Fruit fly (Drosophila melanogaster) whole organism, embryonic: ENCODE data around the gene CG33298.

ENCODE experiments used
- Abd-B ChIP-seq: fragments of 200-800 bp; sonication (Bioruptor generic); optimal IDR thresholded peaks from 2 replicates; lab custom pipeline; 2018; ENCODE audit warnings: missing biosample characterization, mild to moderate bottlenecking, missing genetic modification characterization, moderate library complexity
- CG10543 ChIP-seq: fragments of 200-800 bp; sonication (Bioruptor generic); optimal IDR thresholded peaks from 3 replicates; lab custom pipeline; 2017; ENCODE audit warnings: missing biosample characterization, mild to moderate bottlenecking, missing genetic modification characterization, moderate library complexity
- CG11560 ChIP-seq: fragments of 200-800 bp; sonication (Bioruptor generic); IDR thresholded peaks from 3 replicates; pipeline ENCODE4 v1.3.6; 2022; ENCODE audit warnings: missing biosample characterization, missing genetic modification characterization
- CG1233 ChIP-seq: fragments of 200-800 bp; sonication (Bioruptor generic); optimal IDR thresholded peaks from 4 replicates; lab custom pipeline; 2018; ENCODE audit warnings: missing biosample characterization, mild to moderate bottlenecking, missing genetic modification characterization
- CG15601 ChIP-seq: fragments of 200-800 bp; sonication (Bioruptor generic); optimal IDR thresholded peaks from 3 replicates; lab custom pipeline; 2019; ENCODE audit warnings: missing biosample characterization, mild to moderate bottlenecking, missing genetic modification characterization, moderate library complexity
- CG16815 ChIP-seq: fragments of 200-800 bp; sonication (Bioruptor generic); optimal IDR thresholded peaks from 3 replicates; lab custom pipeline; 2017; ENCODE audit warnings: missing biosample characterization, mild to moderate bottlenecking, missing genetic modification characterization
- CG17568 ChIP-seq: fragments of 200-800 bp; sonication (Bioruptor generic); optimal IDR thresholded peaks from 2 replicates; lab custom pipeline; 2018; ENCODE audit warnings: missing biosample characterization, mild to moderate bottlenecking, missing genetic modification characterization, moderate library complexity
- CG17912 ChIP-seq: fragments of 200-800 bp; sonication (Bioruptor generic); optimal IDR thresholded peaks from 2 replicates; lab custom pipeline; 2018; ENCODE audit warnings: missing biosample characterization, mild to moderate bottlenecking, missing genetic modification characterization
- CG30020 ChIP-seq: fragments of 200-800 bp; optimal IDR thresholded peaks from 2 replicates; lab custom pipeline; 2019; ENCODE audit warnings: missing biosample characterization, mild to moderate bottlenecking, missing genetic modification characterization, moderate library complexity
- CG34224 ChIP-seq: fragments of 200-800 bp; sonication (Bioruptor generic); IDR thresholded peaks from 3 replicates; pipeline ENCODE4 v1.3.6; 2022; ENCODE audit warnings: missing biosample characterization, missing genetic modification characterization; ENCODE audit not compliant: partially characterized antibody
- CG4707 ChIP-seq: fragments of 200-800 bp; sonication (Bioruptor generic); optimal IDR thresholded peaks from 2 replicates; lab custom pipeline; 2018; ENCODE audit warnings: missing biosample characterization, mild to moderate bottlenecking, missing genetic modification characterization, moderate library complexity
- CG6765 ChIP-seq: fragments of 200-800 bp; sonication (Bioruptor generic); optimal IDR thresholded peaks from 3 replicates; lab custom pipeline; 2017; ENCODE audit warnings: missing biosample characterization, mild to moderate bottlenecking, missing genetic modification characterization
- CG6791 ChIP-seq: fragments of 200-800 bp; sonication (Bioruptor generic); IDR thresholded peaks from 3 replicates; pipeline ENCODE4 v1.3.6; 2022; ENCODE audit warnings: missing biosample characterization, missing genetic modification characterization; ENCODE audit not compliant: partially characterized antibody
- CG7987 ChIP-seq: fragments of 200-800 bp; sonication (Bioruptor generic); optimal IDR thresholded peaks from 2 replicates; lab custom pipeline; 2018; ENCODE audit warnings: missing biosample characterization, mild to moderate bottlenecking, missing genetic modification characterization, moderate library complexity
- CG9817 ChIP-seq: fragments of 200-800 bp; sonication (Bioruptor generic); optimal IDR thresholded peaks from 2 replicates; lab custom pipeline; 2018; ENCODE audit warnings: missing biosample characterization, mild to moderate bottlenecking, missing genetic modification characterization, moderate library complexity
- Camta ChIP-seq: fragments of 200-800 bp; sonication (Bioruptor generic); optimal IDR thresholded peaks from 2 replicates; lab custom pipeline; 2016; ENCODE audit warnings: missing biosample characterization, missing genetic modification characterization
- D19A ChIP-seq: fragments of 200-800 bp; optimal IDR thresholded peaks from 3 replicates; lab custom pipeline; 2019; ENCODE audit warnings: missing biosample characterization, mild to moderate bottlenecking, missing genetic modification characterization, moderate library complexity
- Dad ChIP-seq: fragments of 200-800 bp; sonication (Bioruptor generic); optimal IDR thresholded peaks from 3 replicates; lab custom pipeline; 2016; ENCODE audit warnings: missing biosample characterization, missing genetic modification characterization
- Eip74EF ChIP-seq, 2 experiments: fragments of 200-800 bp in 1 of 2; fragments of >200 bp in 1 of 2; sonication (Bioruptor generic) in 1 of 2; optimal IDR thresholded peaks; 2 replicates each; lab custom pipeline; 2017 to 2019; ENCODE audit warnings: missing biosample characterization in 2 of 2, missing genetic modification characterization in 2 of 2, mild to moderate bottlenecking in 1 of 2, moderate library complexity in 1 of 2
- Fer1 ChIP-seq: fragments of 200-800 bp; sonication (Bioruptor generic); optimal IDR thresholded peaks from 2 replicates; lab custom pipeline; 2017; ENCODE audit warnings: missing biosample characterization, mild to moderate bottlenecking, missing genetic modification characterization
- Kr ChIP-seq: fragments of 200-800 bp; sonication (Bioruptor generic); optimal IDR thresholded peaks from 2 replicates; lab custom pipeline; 2017; ENCODE audit warnings: missing biosample characterization, mild to moderate bottlenecking, missing genetic modification characterization
- Ssrp ChIP-seq: fragments of 200-800 bp; sonication (Bioruptor generic); optimal IDR thresholded peaks from 2 replicates; lab custom pipeline; 2018; ENCODE audit warnings: missing biosample characterization, mild to moderate bottlenecking, missing genetic modification characterization, moderate library complexity
- Taf1 ChIP-seq: fragments of 200-800 bp; sonication (Bioruptor generic); IDR thresholded peaks from 2 replicates; pipeline ENCODE4 v1.3.6; 2022; ENCODE audit warnings: missing biosample characterization, missing genetic modification characterization
- Trl ChIP-seq, 3 experiments: fragments of >200 bp in 2 of 3; fragments of 200-800 bp in 1 of 3; sonication (Bioruptor generic) in 1 of 3; optimal IDR thresholded peaks; 2 replicates in 1 of 3; 3 replicates in 2 of 3; lab custom pipeline; 2016 to 2017; ENCODE audit warnings: missing biosample characterization in 1 of 3, missing genetic modification characterization in 1 of 3
- YL-1 ChIP-seq: fragments of 200-800 bp; sonication (Bioruptor generic); optimal IDR thresholded peaks from 3 replicates; lab custom pipeline; 2017; ENCODE audit warnings: missing biosample characterization, mild to moderate bottlenecking, missing genetic modification characterization
- abd-A ChIP-seq: fragments of 200-800 bp; sonication (Bioruptor generic); optimal IDR thresholded peaks from 3 replicates; lab custom pipeline; 2019; ENCODE audit warnings: missing biosample characterization, mild to moderate bottlenecking, missing genetic modification characterization, moderate library complexity
- ac ChIP-seq: fragments of 200-800 bp; sonication (Bioruptor generic); optimal IDR thresholded peaks from 3 replicates; lab custom pipeline; 2017; ENCODE audit warnings: missing biosample characterization, mild to moderate bottlenecking, missing genetic modification characterization
- bcd ChIP-seq: fragments of 200-800 bp; sonication (Bioruptor generic); optimal IDR thresholded peaks from 2 replicates; lab custom pipeline; 2017; ENCODE audit warnings: missing biosample characterization, mild to moderate bottlenecking, missing genetic modification characterization
- bowl ChIP-seq: fragments of 200-800 bp; sonication (Bioruptor generic); IDR thresholded peaks from 2 replicates; pipeline ENCODE4 v1.3.6; 2022; ENCODE audit warnings: missing biosample characterization, missing genetic modification characterization
- cwo ChIP-seq: fragments of 200-800 bp; sonication (Bioruptor generic); optimal IDR thresholded peaks from 3 replicates; lab custom pipeline; 2017; ENCODE audit warnings: missing biosample characterization, missing genetic modification characterization, mild to moderate bottlenecking, moderate library complexity, missing genetic modification reagents
- da ChIP-seq: fragments of 200-800 bp; sonication (Bioruptor generic); optimal IDR thresholded peaks from 2 replicates; lab custom pipeline; 2016; ENCODE audit warnings: missing biosample characterization, missing genetic modification characterization
- dmrt11E ChIP-seq: fragments of 200-800 bp; sonication (Bioruptor generic); optimal IDR thresholded peaks from 3 replicates; lab custom pipeline; 2018; ENCODE audit warnings: missing biosample characterization, mild to moderate bottlenecking, missing genetic modification characterization, moderate library complexity
- dpn ChIP-seq, 2 experiments: fragments of 200-800 bp; sonication (Bioruptor generic); optimal IDR thresholded peaks; 3 replicates each; lab custom pipeline; 2016; ENCODE audit warnings: missing biosample characterization in 2 of 2, missing genetic modification characterization in 2 of 2
- emc ChIP-seq: fragments of 200-800 bp; sonication (Bioruptor generic); optimal IDR thresholded peaks from 2 replicates; lab custom pipeline; 2016; ENCODE audit warnings: missing biosample characterization, missing genetic modification characterization
- fd96Cb ChIP-seq: fragments of 200-800 bp; sonication (Bioruptor generic); optimal IDR thresholded peaks from 2 replicates; lab custom pipeline; 2018; ENCODE audit warnings: missing biosample characterization, mild to moderate bottlenecking, missing genetic modification characterization, moderate library complexity
- ftz-f1 ChIP-seq: fragments of 200-800 bp; sonication (Bioruptor generic); optimal IDR thresholded peaks from 2 replicates; lab custom pipeline; 2016; ENCODE audit warnings: missing biosample characterization, missing genetic modification characterization
- gcm ChIP-seq: fragments of 200-800 bp; sonication (Bioruptor generic); optimal IDR thresholded peaks from 2 replicates; lab custom pipeline; 2019; ENCODE audit warnings: missing biosample characterization, mild to moderate bottlenecking, missing genetic modification characterization, moderate library complexity
- grau ChIP-seq: fragments of 200-800 bp; optimal IDR thresholded peaks from 3 replicates; lab custom pipeline; 2019; ENCODE audit warnings: missing biosample characterization, mild to moderate bottlenecking, missing genetic modification characterization, moderate library complexity
- gsb-n ChIP-seq: fragments of 200-800 bp; sonication (Bioruptor generic); optimal IDR thresholded peaks from 3 replicates; lab custom pipeline; 2018; ENCODE audit warnings: missing biosample characterization, mild to moderate bottlenecking, missing genetic modification characterization
- klu ChIP-seq: fragments of 200-800 bp; sonication (Bioruptor generic); IDR thresholded peaks from 2 replicates; pipeline ENCODE4 v1.3.6; 2022; ENCODE audit warnings: missing biosample characterization, missing genetic modification characterization
- lab ChIP-seq: fragments of 200-800 bp; sonication (Bioruptor generic); optimal IDR thresholded peaks from 3 replicates; lab custom pipeline; 2017; ENCODE audit warnings: missing biosample characterization, missing genetic modification characterization, mild to moderate bottlenecking, moderate library complexity, missing genetic modification reagents
- org-1 ChIP-seq: fragments of 200-800 bp; sonication (Bioruptor generic); optimal IDR thresholded peaks from 2 replicates; lab custom pipeline; 2017; ENCODE audit warnings: missing biosample characterization, missing genetic modification characterization
- pho ChIP-seq: fragments of 200-800 bp; sonication (Bioruptor generic); optimal IDR thresholded peaks from 2 replicates; lab custom pipeline; 2016; ENCODE audit warnings: missing biosample characterization, missing genetic modification characterization
- salm ChIP-seq: fragments of 200-800 bp; sonication (Bioruptor generic); optimal IDR thresholded peaks from 2 replicates; lab custom pipeline; 2018; ENCODE audit warnings: missing biosample characterization, mild to moderate bottlenecking, missing genetic modification characterization
- sim ChIP-seq: fragments of 200-800 bp; sonication (Bioruptor generic); IDR thresholded peaks from 2 replicates; pipeline ENCODE4 v1.3.6; 2022; ENCODE audit warnings: missing biosample characterization, missing genetic modification characterization
- sisA ChIP-seq: fragments of 200-800 bp; sonication (Bioruptor generic); IDR thresholded peaks from 2 replicates; pipeline ENCODE4 v1.3.6; 2022; ENCODE audit warnings: missing biosample characterization, missing genetic modification characterization
- slp2 ChIP-seq: fragments of 200-800 bp; sonication (Bioruptor generic); optimal IDR thresholded peaks from 2 replicates; lab custom pipeline; 2016; ENCODE audit warnings: missing biosample characterization, missing genetic modification characterization
- toy ChIP-seq: fragments of 200-800 bp; sonication (Bioruptor generic); IDR thresholded peaks from 2 replicates; pipeline ENCODE4 v1.3.6; 2022; ENCODE audit warnings: missing biosample characterization, missing genetic modification characterization
- trh ChIP-seq: fragments of 200-800 bp; sonication (Bioruptor generic); optimal IDR thresholded peaks from 2 replicates; lab custom pipeline; 2016; ENCODE audit warnings: missing biosample characterization, missing genetic modification characterization
- wor ChIP-seq: fragments of 200-800 bp; sonication (Bioruptor generic); IDR thresholded peaks from 2 replicates; pipeline ENCODE4 v1.3.6; 2022; ENCODE audit warnings: missing biosample characterization, missing genetic modification characterization

Gene CG33298

dm6 chr2L:9490788-9491187 is 4.5 kb upstream of the CG33298 start (continued):
- TF ChIP-seq CG34224: no peak
- no peak for TF ChIP-seq CG15601 (tag; lab: Kevin White, UChicago)
- peak; percentile 40 for TF ChIP-seq cwo (GFP tag; lab: Kevin White, UChicago)
- TF ChIP-seq bowl (GFP tag; lab: Robert Waterston, UW): no peak
- no peak for TF ChIP-seq gcm (GFP tag; lab: Kevin White, UChicago)
- no peak; the same call in 1 of the 2 replicates for TF ChIP-seq sisA (GFP tag; lab: Robert Waterston, UW)
- TF ChIP-seq Dad (GFP tag; lab: Kevin White, UChicago): peak; percentile 12
- no peak for TF ChIP-seq CG4707 (GFP tag; lab: Kevin White, UChicago)
- no peak for TF ChIP-seq org-1 (GFP tag; lab: Kevin White, UChicago)
- TF ChIP-seq CG16815 (GFP tag; lab: Kevin White, UChicago): no peak
- TF ChIP-seq ac: no peak
- TF ChIP-seq CG10543 (GFP tag; lab: Kevin White, UChicago): no peak
- TF ChIP-seq YL-1: no peak
- TF ChIP-seq Fer1 (GFP tag; lab: Kevin White, UChicago): peak; percentile 85
- TF ChIP-seq CG6791 (GFP tag; lab: Robert Waterston, UW): no peak
- peak; percentile 87 for TF ChIP-seq CG6765 (GFP tag; lab: Kevin White, UChicago)
- no peak for TF ChIP-seq CG30020 (tag; lab: Kevin White, UChicago)
- peak; percentile 79 for TF ChIP-seq bcd (GFP tag; lab: Kevin White, UChicago)
- peak; percentile 70 for TF ChIP-seq CG1233
- no peak for TF ChIP-seq Taf1 (GFP tag; lab: Robert Waterston, UW)
- no peak for TF ChIP-seq CG11560 (tag; lab: Robert Waterston, UW)
- peak in 1 of 2 experiments; percentile 30 for TF ChIP-seq Eip74EF (GFP tag; optimal IDR thresholded peaks at IDR 0.05; lab: Kevin White, UChicago)
- peak; percentile 10 to 31 for TF ChIP-seq dpn (GFP tag; optimal IDR thresholded peaks at IDR 0.05; lab: Kevin White, UChicago)
- TF ChIP-seq Trl (optimal IDR thresholded peaks at IDR 0.05; lab: Kevin White, UChicago): no peak
- TF ChIP-seq Trl (GFP tag; optimal IDR thresholded peaks at IDR 0.05; lab: Kevin White, UChicago): no peak
- peak; percentile 26 for TF ChIP-seq Ssrp (tag; lab: Kevin White, UChicago)
- TF ChIP-seq lab (GFP tag; lab: Kevin White, UChicago): peak; percentile 90
- no peak for TF ChIP-seq CG17568 (GFP tag; lab: Kevin White, UChicago)
- no peak for TF ChIP-seq pho (GFP tag; lab: Kevin White, UChicago)
- TF ChIP-seq ftz-f1 (GFP tag; lab: Kevin White, UChicago): no peak
- TF ChIP-seq da (GFP tag; lab: Kevin White, UChicago): no peak
- no peak for TF ChIP-seq toy (GFP tag; lab: Robert Waterston, UW)
- no peak for TF ChIP-seq Kr
- no peak for TF ChIP-seq wor (GFP tag; lab: Robert Waterston, UW)
- no peak for TF ChIP-seq abd-A
- no peak for TF ChIP-seq fd96Cb
- no peak for TF ChIP-seq salm (tag; lab: Kevin White, UChicago)
- no peak for TF ChIP-seq Abd-B (GFP tag; lab: Kevin White, UChicago)
- TF ChIP-seq CG9817 (tag; lab: Kevin White, UChicago): no peak
- peak; percentile 81 for TF ChIP-seq CG7987 (GFP tag; lab: Kevin White, UChicago)
- no peak for TF ChIP-seq gsb-n (tag; lab: Kevin White, UChicago)
- no peak for TF ChIP-seq Camta (GFP tag; lab: Kevin White, UChicago)
- no peak for TF ChIP-seq slp2
- peak; percentile 42; the same call in 1 of the 2 replicates for TF ChIP-seq sim (GFP tag; lab: Robert Waterston, UW)
- TF ChIP-seq dmrt11E (tag; lab: Kevin White, UChicago): no peak
- TF ChIP-seq trh: peak; percentile 29
- TF ChIP-seq D19A (tag; lab: Kevin White, UChicago): no peak
- no peak for TF ChIP-seq grau (tag; lab: Kevin White, UChicago)
- TF ChIP-seq CG17912 (GFP tag; lab: Kevin White, UChicago): peak; percentile 65
- TF ChIP-seq klu: no peak
- TF ChIP-seq emc: peak; percentile 14
